Worm (Caenorhabditis elegans) whole organism, mixed stage, embryonic: ENCODE results near the gene C07B5.3.

ENCODE experiments used
- blmp-1 ChIP-seq: fragments of 150-350 bp; optimal IDR thresholded peaks from 2 replicates; lab custom pipeline; 2014; ENCODE audit warnings: missing biosample characterization, missing genetic modification characterization
- elt-3 ChIP-seq: fragments of 150-350 bp; optimal IDR thresholded peaks from 2 replicates; lab custom pipeline; 2014; ENCODE audit warnings: missing biosample characterization, missing genetic modification characterization
- lin-32 ChIP-seq: fragments of 200-800 bp; sonication (Bioruptor generic); optimal IDR thresholded peaks from 2 replicates; lab custom pipeline; 2018; ENCODE audit warnings: mild to moderate bottlenecking, missing genetic modification characterization, missing compliant biosample characterization
- mep-1 ChIP-seq: fragments of 150-350 bp; optimal IDR thresholded peaks from 2 replicates; lab custom pipeline; 2017; ENCODE audit warnings: missing biosample characterization, missing genetic modification reagents, missing genetic modification characterization, inconsistent platforms
- nhr-12 ChIP-seq: fragments of 150-350 bp; optimal IDR thresholded peaks from 2 replicates; lab custom pipeline; 2014; ENCODE audit warnings: missing biosample characterization, missing genetic modification characterization
- nhr-28 ChIP-seq: fragments of 150-350 bp; optimal IDR thresholded peaks from 2 replicates; lab custom pipeline; 2014; ENCODE audit warnings: missing biosample characterization, missing genetic modification characterization
- nhr-76 ChIP-seq: sonication (generic microtip); optimal IDR thresholded peaks from 2 replicates; lab custom pipeline; 2017; ENCODE audit warnings: missing biosample characterization, missing genetic modification characterization
- pha-4 ChIP-seq: fragments of 150-350 bp; optimal IDR thresholded peaks from 2 replicates; lab custom pipeline; 2018; ENCODE audit warnings: missing biosample characterization, missing genetic modification reagents, missing genetic modification characterization
- snpc-4 ChIP-seq: fragments of 150-350 bp; optimal IDR thresholded peaks from 2 replicates; lab custom pipeline; 2014; ENCODE audit warnings: missing biosample characterization, missing genetic modification characterization
- tbx-8 ChIP-seq: fragments of 200-800 bp; sonication (Bioruptor generic); optimal IDR thresholded peaks from 2 replicates; lab custom pipeline; 2018; ENCODE audit warnings: mild to moderate bottlenecking, missing genetic modification characterization, moderate library complexity, missing compliant biosample characterization
- unc-39 ChIP-seq: fragments of 150-350 bp; optimal IDR thresholded peaks from 2 replicates; lab custom pipeline; 2014; ENCODE audit warnings: missing biosample characterization, missing genetic modification characterization
- unc-62 ChIP-seq: fragments of 150-350 bp; optimal IDR thresholded peaks from 2 replicates; lab custom pipeline; 2014; ENCODE audit warnings: missing biosample characterization, missing genetic modification reagents, missing genetic modification characterization
- zip-8 ChIP-seq: fragments of 150-350 bp; optimal IDR thresholded peaks from 2 replicates; lab custom pipeline; 2014; ENCODE audit warnings: missing biosample characterization, missing genetic modification characterization
- ztf-11 ChIP-seq: fragments of 150-350 bp; optimal IDR thresholded peaks from 2 replicates; lab custom pipeline; 2014; ENCODE audit warnings: missing biosample characterization, missing genetic modification characterization

- TF ChIP-seq snpc-4 (tag; lab: Kevin White, UChicago) (no peak), unc-39 (tag; lab: Kevin White, UChicago) (no peak), pha-4 (tag; lab: Kevin White, UChicago) (no peak), unc-62 (no peak), nhr-76 (tag; lab: Kevin White, UChicago) (no peak), elt-3 (tag; lab: Kevin White, UChicago) (no peak), zip-8 (tag; lab: Kevin White, UChicago) (no peak), nhr-28 (no peak), nhr-12 (tag; lab: Kevin White, UChicago) (no peak), mep-1 (tag; lab: Kevin White, UChicago) (no peak), blmp-1 (tag; lab: Kevin White, UChicago) (no peak), tbx-8 (no peak), lin-32 (GFP tag; lab: Kevin White, UChicago) (no peak), ztf-11 (tag; lab: Kevin White, UChicago) (no peak)
Observed at ce11 chrX:9527898-9528297, 4.9 kb upstream of the C07B5.3 start.
